Worm (Caenorhabditis elegans) whole organism, young adult: Measurements from ENCODE around the gene sqst-4.
"Not testable (repeated sequence)": the region's sequence is repeated elsewhere in the genome, so short reads cannot be mapped to it uniquely, and the experiment has no call there.

ENCODE experiments used
- C06A6.2 ChIP-seq: fragments of 200-800 bp; sonication (Bioruptor generic); conservative IDR thresholded peaks from 2 replicates; pipeline ENCODE4 v1.3.6; 2022; ENCODE audit warnings: missing genetic modification characterization, missing compliant biosample characterization
- F10E7.11 ChIP-seq: sonication (generic microtip); optimal IDR thresholded peaks from 2 replicates; lab custom pipeline; 2017; ENCODE audit warnings: mild to moderate bottlenecking, missing genetic modification characterization, moderate library complexity, missing compliant biosample characterization
- F37B4.10 ChIP-seq: fragments of 200-800 bp; sonication (Bioruptor generic); IDR thresholded peaks from 2 replicates; pipeline ENCODE4 v1.3.6; 2022; ENCODE audit warnings: missing genetic modification characterization, missing compliant biosample characterization
- F39B2.1 ChIP-seq: fragments of 200-800 bp; sonication (Bioruptor generic); IDR thresholded peaks from 2 replicates; pipeline ENCODE4 v1.3.6; 2022; ENCODE audit warnings: missing genetic modification reagents, missing genetic modification characterization, missing compliant biosample characterization
- F57A8.1 ChIP-seq: fragments of 200-800 bp; sonication (Bioruptor generic); optimal IDR thresholded peaks from 2 replicates; lab custom pipeline; 2018; ENCODE audit warnings: mild to moderate bottlenecking, missing genetic modification characterization, moderate library complexity, missing compliant biosample characterization
- F57C9.4 ChIP-seq: sonication (generic microtip); optimal IDR thresholded peaks from 2 replicates; lab custom pipeline; 2017; ENCODE audit warnings: mild to moderate bottlenecking, missing genetic modification characterization, missing compliant biosample characterization
- K11D2.4 ChIP-seq: fragments of 200-800 bp; sonication (Bioruptor generic); IDR thresholded peaks from 2 replicates; pipeline ENCODE4 v1.3.6; 2022; ENCODE audit warnings: missing genetic modification reagents, missing genetic modification characterization, missing compliant biosample characterization
- Y53G8AR.9 ChIP-seq: fragments of 200-800 bp; sonication (Bioruptor generic); conservative IDR thresholded peaks from 2 replicates; pipeline ENCODE4 v1.3.6; 2022; ENCODE audit warnings: missing genetic modification reagents, missing genetic modification characterization, missing compliant biosample characterization
- Y67H2A.10 ChIP-seq: fragments of 200-800 bp; sonication (Bioruptor generic); conservative IDR thresholded peaks from 2 replicates; pipeline ENCODE4 v1.3.6; 2022; ENCODE audit warnings: missing genetic modification reagents, missing genetic modification characterization, missing compliant biosample characterization
- Y79H2A.3 ChIP-seq: fragments of 200-800 bp; sonication (Bioruptor generic); conservative IDR thresholded peaks from 2 replicates; pipeline ENCODE4 v1.3.6; 2022; ENCODE audit warnings: missing genetic modification reagents, missing genetic modification characterization, missing compliant biosample characterization
- Y95B8A.8 ChIP-seq: fragments of 200-800 bp; sonication (Bioruptor generic); IDR thresholded peaks from 2 replicates; pipeline ENCODE4 v1.3.6; 2022; ENCODE audit warnings: missing genetic modification reagents, missing genetic modification characterization, missing compliant biosample characterization
- ZK185.1 ChIP-seq: sonication (generic microtip); optimal IDR thresholded peaks from 2 replicates; lab custom pipeline; 2016; ENCODE audit warnings: mild to moderate bottlenecking, missing genetic modification characterization, missing compliant biosample characterization; ENCODE audit not compliant: poor library complexity, severe bottlenecking
- attf-5 ChIP-seq: fragments of 200-800 bp; sonication (Bioruptor generic); optimal IDR thresholded peaks from 2 replicates; lab custom pipeline; 2018; ENCODE audit warnings: mild to moderate bottlenecking, missing genetic modification characterization, missing compliant biosample characterization
- bed-2 ChIP-seq: fragments of 200-800 bp; sonication (Bioruptor generic); IDR thresholded peaks from 2 replicates; pipeline ENCODE4 v1.3.6; 2022; ENCODE audit warnings: missing genetic modification reagents, missing genetic modification characterization, missing compliant biosample characterization
- cebp-2 ChIP-seq: fragments of 200-800 bp; sonication (Bioruptor generic); IDR thresholded peaks from 2 replicates; pipeline ENCODE4 v1.3.6; 2022; ENCODE audit warnings: missing genetic modification characterization, missing compliant biosample characterization
- ceh-40 ChIP-seq: fragments of 200-800 bp; sonication (Bioruptor generic); IDR thresholded peaks from 2 replicates; pipeline ENCODE4 v1.3.6; 2022; ENCODE audit warnings: missing genetic modification characterization, missing compliant biosample characterization
- ceh-79 ChIP-seq: sonication (generic microtip); optimal IDR thresholded peaks from 2 replicates; lab custom pipeline; 2017; ENCODE audit warnings: mild to moderate bottlenecking, missing genetic modification characterization, missing compliant biosample characterization
- die-1 ChIP-seq: sonication (generic microtip); optimal IDR thresholded peaks from 2 replicates; lab custom pipeline; 2016; ENCODE audit warnings: missing genotype, mild to moderate bottlenecking, missing genetic modification characterization, missing compliant biosample characterization
- dpl-1 ChIP-seq: fragments of 150-350 bp; optimal IDR thresholded peaks from 2 replicates; lab custom pipeline; 2014; ENCODE audit warnings: missing biosample characterization, missing genetic modification reagents, missing genetic modification characterization
- egl-44 ChIP-seq: fragments of 200-800 bp; sonication (Bioruptor generic); IDR thresholded peaks from 2 replicates; pipeline ENCODE4 v1.3.6; 2022; ENCODE audit warnings: missing genetic modification reagents, missing genetic modification characterization, missing compliant biosample characterization
- ekl-4 ChIP-seq: fragments of 200-800 bp; sonication (Bioruptor generic); IDR thresholded peaks from 2 replicates; pipeline ENCODE4 v1.3.6; 2022; ENCODE audit warnings: missing genetic modification reagents, missing genetic modification characterization, missing compliant biosample characterization
- him-1 ChIP-seq: sonication (generic microtip); optimal IDR thresholded peaks from 2 replicates; lab custom pipeline; 2016; ENCODE audit warnings: missing genotype, missing genetic modification reagents, missing genetic modification characterization, missing compliant biosample characterization
- lin-54 ChIP-seq: fragments of 200-800 bp; sonication (Bioruptor generic); optimal IDR thresholded peaks from 2 replicates; lab custom pipeline; 2018; ENCODE audit warnings: mild to moderate bottlenecking, missing genetic modification characterization, missing compliant biosample characterization
- lsl-1 ChIP-seq: fragments of 200-800 bp; sonication (Bioruptor generic); optimal IDR thresholded peaks from 2 replicates; lab custom pipeline; 2018; ENCODE audit warnings: mild to moderate bottlenecking, missing genetic modification characterization, moderate library complexity, missing compliant biosample characterization
- madf-8 ChIP-seq: fragments of 200-800 bp; sonication (Bioruptor generic); conservative IDR thresholded peaks from 2 replicates; pipeline ENCODE4 v1.3.6; 2022; ENCODE audit warnings: missing genetic modification reagents, missing genetic modification characterization, missing compliant biosample characterization
- nhr-179 ChIP-seq: sonication (generic microtip); optimal IDR thresholded peaks from 2 replicates; lab custom pipeline; 2016; ENCODE audit warnings: mild to moderate bottlenecking, missing genetic modification characterization, missing compliant biosample characterization
- rcor-1 ChIP-seq: fragments of 200-800 bp; sonication (Bioruptor generic); IDR thresholded peaks from 2 replicates; pipeline ENCODE4 v1.3.6; 2022; ENCODE audit warnings: missing genetic modification reagents, missing genetic modification characterization, missing compliant biosample characterization
- repo-1 ChIP-seq: sonication (generic microtip); optimal IDR thresholded peaks from 2 replicates; lab custom pipeline; 2017; ENCODE audit warnings: mild to moderate bottlenecking, missing genetic modification characterization, missing compliant biosample characterization
- rpc-1 ChIP-seq, 2 experiments: fragments of 150-350 bp in 1 of 2; sonication (generic microtip) in 1 of 2; optimal IDR thresholded peaks; 2 replicates each; lab custom pipeline; 2014 to 2018; ENCODE audit warnings: missing biosample characterization in 1 of 2, missing genetic modification characterization in 1 of 2, missing genetic modification reagents in 1 of 2, missing genotype in 1 of 2
- sdz-38 ChIP-seq: sonication (generic microtip); optimal IDR thresholded peaks from 2 replicates; lab custom pipeline; 2016; ENCODE audit warnings: missing genotype, missing genetic modification characterization, missing compliant biosample characterization
- somi-1 ChIP-seq: fragments of 200-800 bp; sonication (Bioruptor generic); optimal IDR thresholded peaks from 2 replicates; lab custom pipeline; 2018; ENCODE audit warnings: mild to moderate bottlenecking, missing genetic modification characterization, missing compliant biosample characterization
- sptf-2 ChIP-seq: fragments of 200-800 bp; sonication (Bioruptor generic); optimal IDR thresholded peaks from 2 replicates; lab custom pipeline; 2018; ENCODE audit warnings: mild to moderate bottlenecking, missing genetic modification characterization, missing compliant biosample characterization
- ztf-3 ChIP-seq: fragments of 200-800 bp; sonication (Bioruptor generic); optimal IDR thresholded peaks from 2 replicates; lab custom pipeline; 2018; ENCODE audit warnings: mild to moderate bottlenecking, missing genetic modification characterization, missing compliant biosample characterization

The sqst-4 gene

DNA sequence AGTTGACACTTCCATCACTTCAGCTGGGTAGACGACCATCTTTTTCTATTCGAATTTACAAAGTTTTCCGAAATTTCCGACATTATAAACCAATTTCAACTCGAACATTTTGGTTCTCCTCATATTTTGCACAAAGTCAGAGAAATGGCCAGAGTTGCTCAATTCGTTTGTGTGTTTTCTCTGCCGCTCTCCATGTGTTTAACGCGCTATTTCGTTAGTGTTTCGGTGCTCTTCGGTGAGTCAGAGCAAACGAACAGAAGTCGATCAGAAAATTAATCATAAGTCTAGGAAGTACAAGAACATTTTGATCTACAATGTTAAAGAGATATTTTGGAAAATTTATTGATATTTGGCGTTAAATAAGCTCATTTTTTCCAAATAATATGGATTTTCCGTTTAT, 20.4 kb downstream of the sqst-4 start, which contains the start of gene srr-3:
TSS of gene srr-3 (minus strand) at position 101 of the 400 bp plus-strand sequence.
- TF ChIP-seq egl-44: no peak
- no peak for TF ChIP-seq ZK185.1
- no peak for TF ChIP-seq Y79H2A.3 (GFP tag; lab: Robert Waterston, UW)
- TF ChIP-seq attf-5 (GFP tag; lab: Kevin White, UChicago): no peak
- TF ChIP-seq Y95B8A.8: no peak
- no peak for TF ChIP-seq K11D2.4 (GFP tag; lab: Robert Waterston, UW)
- TF ChIP-seq ceh-40 (GFP tag; lab: Robert Waterston, UW): no peak
- no peak for TF ChIP-seq die-1 (tag; lab: Kevin White, UChicago)
- TF ChIP-seq him-1 (tag; lab: Kevin White, UChicago): no peak
- TF ChIP-seq F39B2.1 (GFP tag; lab: Robert Waterston, UW): no peak
- TF ChIP-seq lin-54 (GFP tag; lab: Kevin White, UChicago): no peak

DNA sequence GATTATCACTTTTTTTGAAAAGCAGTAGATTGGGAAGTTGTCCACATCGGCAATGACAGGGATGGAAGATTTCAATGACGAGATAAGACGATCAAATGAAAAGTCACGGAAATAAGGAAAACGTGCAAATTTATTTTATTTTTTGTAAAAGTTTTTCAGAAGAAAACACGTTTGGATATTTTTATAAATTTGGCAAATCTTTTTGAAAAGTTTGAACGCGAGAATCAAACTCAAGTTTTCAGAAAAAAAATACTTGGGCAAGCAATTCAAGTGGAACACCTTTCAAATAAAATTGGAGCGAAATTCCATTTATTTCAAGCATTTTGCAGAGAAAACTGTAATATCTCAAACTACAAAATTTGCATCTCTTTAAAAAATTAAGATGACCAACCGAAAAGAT, 26.9 kb downstream of the sqst-4 start, which contains the start of gene F36D3.5:
TSS of gene F36D3.5 (minus strand) at position 101 of the 400 bp plus-strand sequence.
- not testable (repeated sequence) for TF ChIP-seq ztf-3 (GFP tag; lab: Kevin White, UChicago); F39B2.1 (GFP tag; lab: Robert Waterston, UW); F37B4.10 (GFP tag; lab: Robert Waterston, UW)

DNA sequence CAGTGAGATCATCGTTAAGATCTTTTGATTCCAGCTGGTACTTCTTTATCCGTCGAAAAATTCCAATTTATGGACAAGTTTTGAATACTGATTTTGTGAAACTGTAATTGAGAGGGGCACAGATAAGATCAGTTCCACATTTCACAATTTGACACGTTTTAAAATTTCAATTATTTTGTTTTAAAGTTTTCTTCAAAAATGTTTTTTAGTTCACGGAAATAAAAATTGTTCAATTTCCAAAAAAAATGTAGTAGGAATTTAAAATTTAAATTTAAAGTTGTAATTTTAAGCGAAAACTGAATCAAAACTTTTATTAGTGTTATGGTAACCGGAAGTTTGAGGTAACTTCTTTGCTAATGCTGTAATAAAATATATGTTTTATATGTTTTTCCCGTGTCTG, 29.3 kb downstream of the sqst-4 start, which contains the start of gene F36D3.4:
TSS of gene F36D3.4 (minus strand) at position 101 of the 400 bp plus-strand sequence.
- TF ChIP-seq attf-5 (GFP tag; lab: Kevin White, UChicago) (no peak), bed-2 (GFP tag; lab: Robert Waterston, UW) (no peak), sptf-2 (GFP tag; lab: Kevin White, UChicago) (no peak), F57C9.4 (tag; lab: Kevin White, UChicago) (no peak), dpl-1 (no peak), madf-8 (GFP tag; lab: Robert Waterston, UW) (no peak), rcor-1 (GFP tag; lab: Robert Waterston, UW) (no peak), ceh-79 (tag; lab: Kevin White, UChicago) (no peak), nhr-179 (tag; lab: Kevin White, UChicago) (no peak), ekl-4 (GFP tag; lab: Robert Waterston, UW) (no peak), F10E7.11 (no peak), cebp-2 (GFP tag; lab: Robert Waterston, UW) (no peak), lsl-1 (no peak)

DNA sequence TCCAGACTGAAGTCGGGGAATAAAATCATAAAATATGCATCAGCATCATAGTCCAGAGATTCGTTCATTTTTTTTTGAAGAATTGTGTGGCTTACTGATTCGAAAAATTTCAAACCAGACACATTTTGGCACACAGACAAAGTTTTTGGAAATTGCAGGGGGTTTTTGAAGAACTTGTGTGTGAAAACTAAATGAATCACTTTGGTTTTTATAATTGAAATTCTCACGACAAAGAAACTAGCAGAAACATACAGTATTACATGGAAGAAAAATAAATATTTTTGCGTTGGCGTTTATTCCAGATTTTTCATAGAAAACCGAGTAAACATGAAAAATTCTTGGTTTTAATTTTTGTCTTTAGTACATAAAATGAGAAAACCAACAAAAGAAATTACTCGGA, 34.0 kb downstream of the sqst-4 start, which contains the start of gene srw-34:
TSS of gene srw-34 (minus strand) at position 101 of the 400 bp plus-strand sequence.
- TF ChIP-seq F57A8.1 (GFP tag; lab: Kevin White, UChicago): no peak

DNA sequence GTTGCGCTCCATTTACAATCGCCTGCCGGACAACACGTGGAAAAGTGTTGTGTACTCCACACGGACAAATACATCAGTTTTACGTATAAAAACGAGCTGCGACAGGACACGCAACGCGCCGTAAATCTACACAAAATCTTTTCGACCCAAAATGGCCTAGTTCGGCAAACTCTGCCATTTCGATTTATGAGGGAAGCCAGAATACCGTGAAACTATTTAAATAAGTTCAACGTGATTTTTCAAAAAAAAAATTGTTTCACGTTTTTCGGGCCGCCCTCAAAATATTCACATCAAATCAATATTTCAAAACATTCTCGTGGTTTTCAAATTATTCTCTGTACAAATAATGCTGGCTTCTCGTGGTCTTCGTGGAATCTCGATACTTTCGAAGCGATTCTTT, 38.6 kb downstream of the sqst-4 start, which contains the start of gene F36D3.8:
TSS of gene F36D3.8 (plus strand) at position 301 of the 400 bp plus-strand sequence.
- no peak for TF ChIP-seq C06A6.2
- no peak for TF ChIP-seq ztf-3 (GFP tag; lab: Kevin White, UChicago)
- no peak for TF ChIP-seq repo-1 (tag; lab: Kevin White, UChicago)
- TF ChIP-seq bed-2 (GFP tag; lab: Robert Waterston, UW): no peak
- no peak for TF ChIP-seq sdz-38 (tag; lab: Kevin White, UChicago)
- TF ChIP-seq rpc-1 (optimal IDR thresholded peaks at IDR 0.05; lab: Kevin White, UChicago): no peak
- no peak for TF ChIP-seq rpc-1 (tag; optimal IDR thresholded peaks at IDR 0.05; lab: Kevin White, UChicago)
- no peak for TF ChIP-seq somi-1
- no peak for TF ChIP-seq Y53G8AR.9 (GFP tag; lab: Robert Waterston, UW)
- TF ChIP-seq Y67H2A.10 (GFP tag; lab: Robert Waterston, UW): no peak
